Worm (Caenorhabditis elegans) whole organism, early embryonic: ENCODE data around the gene cyld-1.

Source experiments
- B0310.2 ChIP-seq: sonication (generic microtip); optimal IDR thresholded peaks from 2 replicates; lab custom pipeline; 2016; ENCODE audit warnings: mild to moderate bottlenecking, missing genetic modification characterization, missing compliant biosample characterization
- F13C5.2 ChIP-seq: sonication (generic microtip); optimal IDR thresholded peaks from 2 replicates; lab custom pipeline; 2017; ENCODE audit warnings: mild to moderate bottlenecking, missing genetic modification characterization, inconsistent platforms, missing compliant biosample characterization
- aly-1 ChIP-seq: sonication (generic microtip); optimal IDR thresholded peaks from 2 replicates; lab custom pipeline; 2016; ENCODE audit warnings: missing genetic modification characterization, missing compliant biosample characterization
- ama-1 ChIP-seq: fragments of 150-350 bp; optimal IDR thresholded peaks from 2 replicates; lab custom pipeline; 2014
- ceh-13 ChIP-seq: fragments of 200-800 bp; sonication (Bioruptor generic); optimal IDR thresholded peaks from 2 replicates; lab custom pipeline; 2018; ENCODE audit warnings: mild to moderate bottlenecking, missing genetic modification characterization, missing compliant biosample characterization
- ceh-36 ChIP-seq: sonication (generic microtip); optimal IDR thresholded peaks from 2 replicates; lab custom pipeline; 2016; ENCODE audit warnings: missing genetic modification characterization, inconsistent platforms, missing compliant biosample characterization
- ets-7 ChIP-seq: sonication (generic microtip); optimal IDR thresholded peaks from 2 replicates; lab custom pipeline; 2016; ENCODE audit warnings: missing genotype, missing genetic modification characterization, missing compliant biosample characterization
- flt-1 ChIP-seq: fragments of 200-800 bp; sonication (Bioruptor generic); IDR thresholded peaks from 2 replicates; pipeline ENCODE4 v1.3.6; 2022; ENCODE audit warnings: missing genetic modification characterization, missing compliant biosample characterization
- hmbx-1 ChIP-seq: sonication (generic microtip); optimal IDR thresholded peaks from 2 replicates; lab custom pipeline; 2016; ENCODE audit warnings: mild to moderate bottlenecking, missing genetic modification characterization, missing compliant biosample characterization
- hmg-4 ChIP-seq: fragments of 200-800 bp; sonication (Bioruptor generic); optimal IDR thresholded peaks from 2 replicates; lab custom pipeline; 2018; ENCODE audit warnings: mild to moderate bottlenecking, missing genetic modification characterization, missing compliant biosample characterization
- hnd-1 ChIP-seq: sonication (generic microtip); optimal IDR thresholded peaks from 2 replicates; lab custom pipeline; 2016; ENCODE audit warnings: missing genetic modification characterization, missing compliant biosample characterization
- pes-1 ChIP-seq: fragments of 200-800 bp; sonication (Bioruptor generic); IDR thresholded peaks from 2 replicates; pipeline ENCODE4 v1.3.6; 2022; ENCODE audit warnings: missing genetic modification reagents, missing genetic modification characterization, missing compliant biosample characterization
- scrt-1 ChIP-seq: fragments of 200-800 bp; sonication (Bioruptor generic); IDR thresholded peaks from 2 replicates; pipeline ENCODE4 v1.3.6; 2022; ENCODE audit warnings: missing genetic modification characterization, missing compliant biosample characterization
- sea-1 ChIP-seq: fragments of 200-800 bp; sonication (Bioruptor generic); conservative IDR thresholded peaks from 2 replicates; pipeline ENCODE4 v1.3.6; 2022; ENCODE audit warnings: missing genetic modification characterization, missing compliant biosample characterization
- tbx-11 ChIP-seq: fragments of 200-800 bp; sonication (Bioruptor generic); IDR thresholded peaks from 2 replicates; pipeline ENCODE4 v1.3.6; 2022; ENCODE audit warnings: missing genetic modification characterization, missing compliant biosample characterization
- tbx-37 ChIP-seq: fragments of 200-800 bp; sonication (Bioruptor generic); conservative IDR thresholded peaks from 2 replicates; pipeline ENCODE4 v1.3.6; 2022; ENCODE audit warnings: missing genetic modification reagents, missing genetic modification characterization, missing compliant biosample characterization
- tra-4 ChIP-seq: sonication (generic microtip); optimal IDR thresholded peaks from 2 replicates; lab custom pipeline; 2017; ENCODE audit warnings: missing genetic modification characterization, missing compliant biosample characterization

cyld-1 gene

DNA sequence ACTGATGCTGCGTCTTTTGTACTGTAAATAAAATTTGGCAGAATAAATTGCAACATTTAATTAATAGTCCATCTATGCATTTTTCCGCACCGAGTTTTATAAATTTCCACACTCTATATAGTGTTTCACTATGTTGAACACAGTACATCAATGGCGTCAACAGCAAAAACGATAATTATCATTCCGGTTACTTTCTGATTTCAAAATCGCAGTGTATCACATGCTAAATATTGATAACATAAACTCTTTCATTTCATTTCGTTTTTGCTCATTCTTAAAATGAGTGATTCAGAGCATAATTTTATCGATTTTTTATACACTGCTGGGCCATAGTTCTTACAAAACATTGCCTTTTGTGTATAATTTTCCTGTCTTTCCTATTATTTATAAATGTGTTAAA, 11.9 kb upstream of the cyld-1 start:
- TF ChIP-seq F13C5.2 (tag; lab: Kevin White, UChicago) (no peak), hnd-1 (tag; lab: Kevin White, UChicago) (no peak), B0310.2 (tag; lab: Kevin White, UChicago) (no peak), aly-1 (tag; lab: Kevin White, UChicago) (no peak), ets-7 (tag; lab: Kevin White, UChicago) (no peak), ama-1 (lab: Kevin White, UChicago) (no peak), tbx-11 (GFP tag; lab: Robert Waterston, UW) (no peak), scrt-1 (GFP tag; lab: Robert Waterston, UW) (no peak), ceh-36 (no peak), hmg-4 (GFP tag; lab: Kevin White, UChicago) (no peak), hmbx-1 (tag; lab: Kevin White, UChicago) (no peak), pes-1 (GFP tag; lab: Robert Waterston, UW) (no peak), flt-1 (GFP tag; lab: Robert Waterston, UW) (no peak), sea-1 (GFP tag; lab: Robert Waterston, UW) (no peak), ceh-13 (GFP tag; lab: Kevin White, UChicago) (no peak), tbx-37 (no peak), tra-4 (tag; lab: Kevin White, UChicago) (no peak)

ce11 chrIII:9920764-9921163, 10.3 kb upstream of the cyld-1 start, which contains the start of gene F40F12.3:
Gene F40F12.3 (minus strand): TSS chrIII:9920864.
- no peak for TF ChIP-seq F13C5.2 (tag; lab: Kevin White, UChicago)
- TF ChIP-seq ama-1 (lab: Kevin White, UChicago) = no peak
- no peak for TF ChIP-seq pes-1 (GFP tag; lab: Robert Waterston, UW)
- TF ChIP-seq tbx-37 = no peak
- TF ChIP-seq hmbx-1 (tag; lab: Kevin White, UChicago) = no peak
- no peak for TF ChIP-seq hnd-1 (tag; lab: Kevin White, UChicago)
- no peak for TF ChIP-seq ceh-36
- TF ChIP-seq aly-1 (tag; lab: Kevin White, UChicago) = no peak
- TF ChIP-seq tbx-11 (GFP tag; lab: Robert Waterston, UW) = no peak
- TF ChIP-seq scrt-1 (GFP tag; lab: Robert Waterston, UW) = no peak
- no peak for TF ChIP-seq B0310.2 (tag; lab: Kevin White, UChicago)
- TF ChIP-seq ets-7 (tag; lab: Kevin White, UChicago) = no peak
- no peak for TF ChIP-seq ceh-13 (GFP tag; lab: Kevin White, UChicago)
- TF ChIP-seq sea-1 (GFP tag; lab: Robert Waterston, UW) = no peak
- no peak for TF ChIP-seq hmg-4 (GFP tag; lab: Kevin White, UChicago)
- no peak for TF ChIP-seq tra-4 (tag; lab: Kevin White, UChicago)
- no peak for TF ChIP-seq flt-1 (GFP tag; lab: Robert Waterston, UW)

- TF ChIP-seq ets-7 (tag; lab: Kevin White, UChicago) (no peak), hmbx-1 (tag; lab: Kevin White, UChicago) (no peak), tbx-11 (GFP tag; lab: Robert Waterston, UW) (no peak), pes-1 (GFP tag; lab: Robert Waterston, UW) (no peak), aly-1 (tag; lab: Kevin White, UChicago) (no peak), sea-1 (GFP tag; lab: Robert Waterston, UW) (no peak), tbx-37 (no peak), B0310.2 (tag; lab: Kevin White, UChicago) (no peak), F13C5.2 (tag; lab: Kevin White, UChicago) (no peak), ceh-13 (GFP tag; lab: Kevin White, UChicago) (no peak)
These were observed 3.3 kb upstream of the cyld-1 start, which contains the start of gene cbp-3 for ce11 chrIII:9913722-9914121. Gene cbp-3 (plus strand): TSS chrIII:9913993.

DNA sequence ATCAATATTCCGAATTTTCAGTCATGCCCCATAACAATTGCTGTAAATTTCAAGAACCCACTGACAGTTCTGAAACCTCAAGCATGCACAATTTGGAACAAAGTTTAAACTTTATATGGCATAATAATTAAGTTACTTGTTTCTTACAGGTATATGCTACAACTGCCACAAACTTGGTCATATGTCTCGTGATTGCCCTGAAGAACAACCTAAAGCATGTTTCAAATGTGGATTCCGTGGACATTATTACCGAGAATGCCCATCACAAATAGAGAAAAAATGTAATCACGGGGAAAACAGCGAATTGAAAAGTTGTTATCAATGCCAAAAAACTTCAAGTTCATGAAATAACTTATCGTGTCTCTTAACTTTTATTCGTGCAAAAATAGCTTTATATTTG, 2.5 kb upstream of the cyld-1 start:
- no peak for TF ChIP-seq hmbx-1 (tag; lab: Kevin White, UChicago)
- no peak for TF ChIP-seq ceh-36
- TF ChIP-seq hnd-1 (tag; lab: Kevin White, UChicago) = no peak
- no peak for TF ChIP-seq tbx-11 (GFP tag; lab: Robert Waterston, UW)
- no peak for TF ChIP-seq aly-1 (tag; lab: Kevin White, UChicago)
- TF ChIP-seq F13C5.2 (tag; lab: Kevin White, UChicago) = no peak
- no peak for TF ChIP-seq pes-1 (GFP tag; lab: Robert Waterston, UW)
- TF ChIP-seq ets-7 (tag; lab: Kevin White, UChicago) = no peak
- no peak for TF ChIP-seq ama-1 (lab: Kevin White, UChicago)
- no peak for TF ChIP-seq tbx-37
- no peak for TF ChIP-seq sea-1 (GFP tag; lab: Robert Waterston, UW)
- no peak for TF ChIP-seq scrt-1 (GFP tag; lab: Robert Waterston, UW)
- TF ChIP-seq flt-1 (GFP tag; lab: Robert Waterston, UW) = no peak
- TF ChIP-seq B0310.2 (tag; lab: Kevin White, UChicago) = no peak
- no peak for TF ChIP-seq hmg-4 (GFP tag; lab: Kevin White, UChicago)
- TF ChIP-seq ceh-13 (GFP tag; lab: Kevin White, UChicago) = no peak

- no peak for TF ChIP-seq tra-4 (tag; lab: Kevin White, UChicago)
- no peak for TF ChIP-seq ama-1 (lab: Kevin White, UChicago)
- TF ChIP-seq hmg-4 (GFP tag; lab: Kevin White, UChicago) = no peak
- TF ChIP-seq hnd-1 (tag; lab: Kevin White, UChicago) = no peak
- TF ChIP-seq scrt-1 (GFP tag; lab: Robert Waterston, UW) = no peak
- no peak for TF ChIP-seq flt-1 (GFP tag; lab: Robert Waterston, UW)
- TF ChIP-seq ets-7 (tag; lab: Kevin White, UChicago) = no peak
- no peak for TF ChIP-seq ceh-36
- TF ChIP-seq tbx-11 (GFP tag; lab: Robert Waterston, UW) = no peak
- TF ChIP-seq F13C5.2 (tag; lab: Kevin White, UChicago) = no peak
- no peak for TF ChIP-seq hmbx-1 (tag; lab: Kevin White, UChicago)
- no peak for TF ChIP-seq sea-1 (GFP tag; lab: Robert Waterston, UW)
These were observed 2.0 kb upstream of the cyld-1 start for ce11 chrIII:9912501-9912900.

- TF ChIP-seq hmbx-1 (tag; lab: Kevin White, UChicago) (no peak), sea-1 (GFP tag; lab: Robert Waterston, UW) (no peak), ama-1 (lab: Kevin White, UChicago) (no peak), tbx-11 (GFP tag; lab: Robert Waterston, UW) (no peak), tra-4 (tag; lab: Kevin White, UChicago) (no peak), flt-1 (GFP tag; lab: Robert Waterston, UW) (no peak), tbx-37 (no peak), aly-1 (tag; lab: Kevin White, UChicago) (no peak), pes-1 (GFP tag; lab: Robert Waterston, UW) (no peak), hnd-1 (tag; lab: Kevin White, UChicago) (no peak), ceh-36 (no peak), F13C5.2 (tag; lab: Kevin White, UChicago) (no peak), scrt-1 (GFP tag; lab: Robert Waterston, UW) (no peak), hmg-4 (GFP tag; lab: Kevin White, UChicago) (no peak), ets-7 (tag; lab: Kevin White, UChicago) (no peak), B0310.2 (tag; lab: Kevin White, UChicago) (no peak), ceh-13 (GFP tag; lab: Kevin White, UChicago) (no peak)
These were observed 1.7 kb downstream of the cyld-1 start for ce11 chrIII:9908769-9909168.
